Worm (Caenorhabditis elegans): Measurements from ENCODE around the gene Y46H3D.8.

The Y46H3D.8 gene

ce11 chrV:1664921-1665320 lies 33.9 kb upstream of the Y46H3D.8 start, which contains the start of gene K04F1.9:
K04F1.9 (plus strand) TSS chrV:1665221.
- TF ChIP-seq ceh-28 (tag; optimal IDR thresholded peaks at IDR 0.05) = no peak

- TF ChIP-seq nhr-11 (tag; optimal IDR thresholded peaks at IDR 0.05) (peak; percentile 1), nhr-43 (tag; optimal IDR thresholded peaks at IDR 0.05; ENCODE audit: poor library complexity, severe bottlenecking) (no peak), skn-1 (tag; optimal IDR thresholded peaks at IDR 0.05) (no peak)
Observed at ce11 chrV:1662270-1662669, 31.2 kb upstream of the Y46H3D.8 start, which contains the start of gene irld-40. irld-40 (plus strand) TSS chrV:1662570.

DNA sequence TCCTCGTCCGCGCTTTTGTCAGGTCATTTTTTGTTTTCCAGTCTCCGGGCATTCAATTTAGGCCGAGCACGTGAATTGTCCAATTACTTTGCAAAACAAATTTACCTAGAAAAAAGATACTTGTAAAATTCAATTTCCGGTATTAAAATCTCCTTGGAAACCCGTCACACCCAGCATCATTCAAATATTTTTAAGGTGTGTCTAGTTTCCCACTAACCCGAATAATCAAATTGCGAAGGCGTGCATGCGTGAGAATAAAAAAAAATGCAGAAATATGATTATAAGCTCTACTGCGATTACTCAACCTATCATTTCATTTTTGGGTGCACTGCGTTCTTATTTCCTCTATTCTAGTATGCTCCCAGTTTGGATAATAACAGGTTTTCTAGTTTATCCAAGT lies 23.8 kb upstream of the Y46H3D.8 start, which contains the start of gene irld-11:
Gene irld-11 (plus strand): TSS at position 301 of the 400 bp plus-strand sequence.
- TF ChIP-seq ceh-16 (tag; optimal IDR thresholded peaks at IDR 0.05) (no peak), skn-1 (tag; optimal IDR thresholded peaks at IDR 0.05) (no peak), nhr-28 (tag; optimal IDR thresholded peaks at IDR 0.05) (no peak), zag-1 (tag; optimal IDR thresholded peaks at IDR 0.05) (no peak), ztf-4 (tag; optimal IDR thresholded peaks at IDR 0.05) (no peak), hmg-11 (tag; optimal IDR thresholded peaks at IDR 0.05) (no peak), nhr-77 (tag; optimal IDR thresholded peaks at IDR 0.05) (no peak), ceh-9 (tag; optimal IDR thresholded peaks at IDR 0.05) (no peak), nfya-1 (tag; optimal IDR thresholded peaks at IDR 0.05; ENCODE audit: insufficient read depth) (no peak), nhr-43 (tag; optimal IDR thresholded peaks at IDR 0.05; ENCODE audit: poor library complexity, severe bottlenecking) (no peak), fos-1 (tag; optimal IDR thresholded peaks at IDR 0.05) (no peak), nhr-25 (tag; optimal IDR thresholded peaks at IDR 0.05) (no peak), nhr-67 (tag; optimal IDR thresholded peaks at IDR 0.05) (no peak), ZK546.5 (tag; optimal IDR thresholded peaks at IDR 0.05) (no peak), sea-2 (GFP tag; optimal IDR thresholded peaks at IDR 0.05) (no peak), egl-27 (tag; optimal IDR thresholded peaks at IDR 0.05) (no peak), snpc-4 (tag; optimal IDR thresholded peaks at IDR 0.05) (no peak), jun-1 (tag; optimal IDR thresholded peaks at IDR 0.05) (no peak)

- TF ChIP-seq ceh-16 (tag; optimal IDR thresholded peaks at IDR 0.05) (no peak), elt-2 (tag; optimal IDR thresholded peaks at IDR 0.05) (no peak), zag-1 (tag; optimal IDR thresholded peaks at IDR 0.05) (no peak), eor-1 (tag; optimal IDR thresholded peaks at IDR 0.05) (no peak), ztf-4 (tag; optimal IDR thresholded peaks at IDR 0.05) (no peak), mdl-1 (tag; optimal IDR thresholded peaks at IDR 0.05) (no peak), egl-27 (tag; optimal IDR thresholded peaks at IDR 0.05) (no peak), daf-12 (tag; optimal IDR thresholded peaks at IDR 0.05) (no peak), fos-1 (tag; optimal IDR thresholded peaks at IDR 0.05) (no peak), hmg-11 (tag; optimal IDR thresholded peaks at IDR 0.05) (no peak), lsy-12 (tag; optimal IDR thresholded peaks at IDR 0.05) (no peak), nhr-11 (tag; optimal IDR thresholded peaks at IDR 0.05) (no peak), nhr-25 (tag; optimal IDR thresholded peaks at IDR 0.05) (no peak), nhr-237 (tag; optimal IDR thresholded peaks at IDR 0.05) (no peak), tbx-2 (tag; optimal IDR thresholded peaks at IDR 0.05) (no peak), nhr-76 (tag; optimal IDR thresholded peaks at IDR 0.05) (no peak), jun-1 (tag; optimal IDR thresholded peaks at IDR 0.05) (no peak), snpc-4 (tag; optimal IDR thresholded peaks at IDR 0.05) (no peak)
Observed at ce11 chrV:1651045-1651444, 20.0 kb upstream of the Y46H3D.8 start, which contains the start of gene irld-44. irld-44 (plus strand) TSS chrV:1651345.

DNA sequence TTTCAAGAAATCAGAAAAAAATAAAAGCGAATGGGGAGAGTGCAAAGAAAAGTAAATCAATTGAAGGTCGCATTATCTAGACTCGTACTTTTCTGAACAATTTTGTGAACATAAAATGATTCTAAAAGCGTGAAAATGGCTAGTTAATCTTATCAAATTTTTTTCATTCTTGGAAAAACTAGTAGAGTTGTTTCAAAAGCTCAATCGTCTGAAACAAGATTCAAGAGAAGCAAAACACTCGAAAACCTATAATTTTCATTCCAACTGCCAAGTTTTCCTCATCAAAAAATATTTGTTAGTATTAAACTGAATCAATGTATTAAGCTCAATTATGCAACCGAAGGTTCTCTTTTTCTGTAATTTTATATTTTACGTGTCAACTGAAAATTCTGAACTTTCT lies 17.0 kb upstream of the Y46H3D.8 start, which contains the start of gene irld-45:
Gene irld-45 (plus strand): TSS at position 301 of the 400 bp plus-strand sequence.
- TF ChIP-seq ceh-9 (tag; optimal IDR thresholded peaks at IDR 0.05) (no peak), fos-1 (tag; optimal IDR thresholded peaks at IDR 0.05) (no peak), daf-12 (tag; optimal IDR thresholded peaks at IDR 0.05) (no peak), ceh-16 (tag; optimal IDR thresholded peaks at IDR 0.05) (no peak), hmg-11 (tag; optimal IDR thresholded peaks at IDR 0.05) (no peak), aly-2 (tag; optimal IDR thresholded peaks at IDR 0.05) (no peak), R02D3.7 (tag; optimal IDR thresholded peaks at IDR 0.05) (no peak), sea-2 (GFP tag; optimal IDR thresholded peaks at IDR 0.05) (no peak), fkh-2 (tag; optimal IDR thresholded peaks at IDR 0.05) (no peak), tbx-2 (tag; optimal IDR thresholded peaks at IDR 0.05) (no peak), nhr-237 (tag; optimal IDR thresholded peaks at IDR 0.05) (no peak), lsy-12 (tag; optimal IDR thresholded peaks at IDR 0.05) (no peak), unc-39 (tag; optimal IDR thresholded peaks at IDR 0.05) (no peak), ceh-82 (tag; optimal IDR thresholded peaks at IDR 0.05) (no peak), fkh-10 (GFP tag; optimal IDR thresholded peaks at IDR 0.05) (no peak), ztf-11 (tag; optimal IDR thresholded peaks at IDR 0.05) (no peak), nhr-23 (tag; optimal IDR thresholded peaks at IDR 0.05) (no peak), pqm-1 (tag; optimal IDR thresholded peaks at IDR 0.05) (no peak)

Data from whole organism, L3 larva.